Fruit fly (Drosophila melanogaster) whole organism, prepupa: ENCODE data around the gene Mcm2.

Experiments
- CG34406 ChIP-seq: fragments of 200-800 bp; sonication (Bioruptor generic); optimal IDR thresholded peaks from 3 replicates; lab custom pipeline; 2016; ENCODE audit warnings: missing biosample characterization, missing genetic modification characterization
- Eip78C ChIP-seq: fragments of 200-800 bp; sonication (Bioruptor generic); peaks from one replicate; lab custom pipeline; 2016; ENCODE audit warnings: missing biosample characterization, missing genetic modification characterization
- Eip93F ChIP-seq: fragments of 200-800 bp; sonication (Bioruptor generic); optimal IDR thresholded peaks from 2 replicates; lab custom pipeline; 2016; ENCODE audit warnings: missing biosample characterization, mild to moderate bottlenecking, missing genetic modification characterization
- Hr39 ChIP-seq: fragments of 200-800 bp; sonication (Bioruptor generic); optimal IDR thresholded peaks from 2 replicates; lab custom pipeline; 2016; ENCODE audit warnings: missing biosample characterization, missing genetic modification characterization
- Sox15 ChIP-seq: fragments of 200-800 bp; sonication (Bioruptor generic); optimal IDR thresholded peaks from 3 replicates; lab custom pipeline; 2016; ENCODE audit warnings: missing biosample characterization, missing genetic modification characterization
- acj6 ChIP-seq: fragments of 200-800 bp; sonication (Bioruptor generic); optimal IDR thresholded peaks from 3 replicates; lab custom pipeline; 2016; ENCODE audit warnings: missing biosample characterization, missing genetic modification characterization
- pdm3 ChIP-seq: fragments of 200-800 bp; sonication (Bioruptor generic); optimal IDR thresholded peaks from 3 replicates; lab custom pipeline; 2016; ENCODE audit warnings: missing biosample characterization, missing genetic modification characterization
- salr ChIP-seq, 2 experiments: fragments of 200-800 bp; sonication (Bioruptor generic); optimal IDR thresholded peaks; 3 replicates each; lab custom pipeline; 2016 to 2018; ENCODE audit warnings: missing biosample characterization in 2 of 2, missing genetic modification characterization in 2 of 2, mild to moderate bottlenecking in 1 of 2
- ss ChIP-seq, 2 experiments: fragments of 200-800 bp; sonication (Bioruptor generic); optimal IDR thresholded peaks; 2 replicates in 1 of 2; 3 replicates in 1 of 2; lab custom pipeline; 2017 to 2018; ENCODE audit warnings: mild to moderate bottlenecking in 2 of 2, missing biosample characterization in 2 of 2, missing genetic modification characterization in 2 of 2, moderate library complexity in 1 of 2
- svp ChIP-seq: fragments of 200-800 bp; sonication (Bioruptor generic); peaks from one replicate; lab custom pipeline; 2016; ENCODE audit warnings: missing biosample characterization, missing genetic modification characterization
- topi ChIP-seq: fragments of 200-800 bp; sonication (Bioruptor generic); optimal IDR thresholded peaks from 3 replicates; lab custom pipeline; 2016; ENCODE audit warnings: missing biosample characterization, missing genetic modification characterization

DNA sequence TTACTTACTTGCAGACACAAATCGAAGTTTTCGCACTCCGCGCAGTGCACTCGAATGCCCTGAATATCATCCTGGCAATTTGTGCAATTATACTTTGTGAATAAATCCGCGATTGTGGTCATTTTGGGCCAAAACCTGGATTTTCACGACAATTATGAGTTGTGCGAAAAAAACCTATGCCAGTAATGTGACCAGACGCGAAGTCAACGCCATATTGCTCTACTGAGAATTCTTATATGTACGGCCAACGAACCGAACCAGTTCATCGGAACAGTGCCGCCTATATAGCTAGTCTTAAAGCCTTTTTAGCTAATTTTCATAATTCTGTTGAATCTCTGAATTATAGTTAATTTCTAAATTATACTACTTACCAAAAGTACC, 24.5 kb upstream of the Mcm2 start, which contains the start of gene Ada2b:
- TF ChIP-seq ss (GFP tag; optimal IDR thresholded peaks at IDR 0.05; lab: Kevin White, UChicago) = no peak
- TF ChIP-seq pdm3 = no peak
- no peak for TF ChIP-seq acj6 (GFP tag; lab: Kevin White, UChicago)
- TF ChIP-seq Eip78C (GFP tag; lab: Kevin White, UChicago) = no peak
- no peak for TF ChIP-seq svp
- TF ChIP-seq salr (GFP tag; optimal IDR thresholded peaks at IDR 0.05; lab: Kevin White, UChicago) = no peak
- TF ChIP-seq Sox15 (GFP tag; lab: Kevin White, UChicago) = no peak
- TF ChIP-seq CG34406 (GFP tag; lab: Kevin White, UChicago) = no peak
- no peak for TF ChIP-seq Hr39
- no peak for TF ChIP-seq topi (GFP tag; lab: Kevin White, UChicago)
- TF ChIP-seq Eip93F = no peak
